Worm (Caenorhabditis elegans) whole organism, dauer: ENCODE data around the gene srbc-61.

Source experiments
- unc-62 ChIP-seq: sonication (generic microtip); optimal IDR thresholded peaks from 2 replicates; lab custom pipeline; 2017; ENCODE audit warnings: missing biosample characterization, missing genetic modification reagents, missing genetic modification characterization

Gene srbc-61

DNA sequence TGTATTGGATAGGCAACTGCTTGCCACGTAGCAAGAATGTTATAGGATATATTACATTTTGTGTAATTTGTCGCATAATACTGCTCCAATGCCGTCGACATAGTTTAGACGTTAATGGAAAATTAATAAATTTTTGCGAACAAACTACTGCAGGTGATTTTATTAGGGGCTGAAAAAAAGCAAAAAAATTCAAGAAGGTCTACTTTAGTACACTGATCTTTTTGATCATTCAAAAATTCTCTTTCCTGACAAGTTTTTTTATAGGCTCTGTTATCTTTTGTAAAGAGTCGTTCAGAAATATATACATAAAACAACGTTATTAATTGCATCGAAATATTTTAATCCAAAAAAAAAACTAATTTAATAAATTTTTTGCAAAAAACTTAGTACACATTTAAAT, 8.5 kb downstream of the srbc-61 start, which contains the start of gene srh-111:
Gene srh-111, minus strand, starts transcription at position 101 of the 400 bp plus-strand sequence.
- TF ChIP-seq unc-62 (GFP tag; lab: Kevin White, UChicago): no peak

DNA sequence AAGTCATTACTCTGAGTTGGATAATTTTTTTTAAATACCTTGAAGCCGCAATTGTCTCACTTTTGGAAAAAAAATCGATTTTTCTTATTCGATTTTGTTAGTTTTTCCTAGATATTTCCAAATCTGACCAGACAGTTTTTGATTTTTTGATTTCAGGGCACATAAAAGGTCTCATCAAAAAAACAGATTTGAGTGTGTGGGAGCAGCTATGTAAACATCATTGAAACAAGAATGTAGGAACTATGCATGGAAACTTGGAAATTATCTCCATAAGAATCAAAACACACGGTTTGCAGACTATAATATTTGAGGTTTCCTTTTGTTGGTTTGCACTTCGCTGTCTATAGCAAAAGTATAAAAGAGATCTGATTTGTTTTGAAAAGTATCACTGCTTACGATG, 9.4 kb downstream of the srbc-61 start, which contains the start of gene scl-24:
Gene scl-24, plus strand, starts transcription at position 301 of the 400 bp plus-strand sequence.
- no peak for TF ChIP-seq unc-62 (GFP tag; lab: Kevin White, UChicago)

DNA sequence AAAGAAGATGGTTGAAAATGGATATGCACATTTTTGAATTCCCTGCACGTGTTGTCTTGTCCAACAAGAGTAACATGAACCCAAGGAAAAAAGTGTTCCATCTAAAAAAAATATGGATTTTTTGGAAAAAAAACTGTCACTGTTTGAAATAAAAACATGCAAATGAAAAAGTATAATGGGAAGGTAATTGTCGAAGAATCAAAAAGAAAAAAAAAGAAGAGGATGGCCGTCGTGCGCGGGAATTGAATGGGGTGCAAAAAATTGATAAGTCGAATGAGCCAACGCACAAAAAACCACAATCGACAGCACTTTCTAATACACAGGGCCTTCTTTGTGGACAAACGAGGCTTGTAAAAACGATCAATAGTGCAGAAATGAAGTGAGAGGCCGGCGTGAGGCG, 17.1 kb downstream of the srbc-61 start, which contains the start of gene fbxa-102:
Gene fbxa-102, minus strand, starts transcription at position 101 of the 400 bp plus-strand sequence.
- no peak for TF ChIP-seq unc-62 (GFP tag; lab: Kevin White, UChicago)

DNA sequence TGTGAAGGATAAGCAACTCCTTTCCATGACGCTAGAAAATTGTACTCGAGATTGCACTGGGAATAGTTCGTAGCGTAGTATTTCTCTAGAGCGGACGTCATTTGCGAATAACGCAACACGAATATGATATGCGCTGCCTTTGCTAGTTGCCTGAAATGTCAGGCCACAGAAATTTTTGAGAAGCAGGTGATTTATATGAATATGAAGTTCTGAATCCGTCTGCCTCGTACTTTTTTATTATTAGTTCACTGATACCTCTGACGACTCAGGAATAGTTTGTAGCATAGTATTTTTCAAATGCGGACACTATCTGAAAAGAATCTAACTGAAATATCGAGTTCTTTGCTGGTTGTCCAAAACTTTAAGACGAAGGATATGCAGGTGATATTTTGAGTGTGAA, 19.5 kb downstream of the srbc-61 start, which contains the start of gene srh-118:
Gene srh-118, minus strand, starts transcription at position 101 of the 400 bp plus-strand sequence.
- no peak for TF ChIP-seq unc-62 (GFP tag; lab: Kevin White, UChicago)

- no peak for TF ChIP-seq unc-62 (GFP tag; lab: Kevin White, UChicago)
Observed at ce11 chrV:17500055-17500454, 23.5 kb downstream of the srbc-61 start.

DNA sequence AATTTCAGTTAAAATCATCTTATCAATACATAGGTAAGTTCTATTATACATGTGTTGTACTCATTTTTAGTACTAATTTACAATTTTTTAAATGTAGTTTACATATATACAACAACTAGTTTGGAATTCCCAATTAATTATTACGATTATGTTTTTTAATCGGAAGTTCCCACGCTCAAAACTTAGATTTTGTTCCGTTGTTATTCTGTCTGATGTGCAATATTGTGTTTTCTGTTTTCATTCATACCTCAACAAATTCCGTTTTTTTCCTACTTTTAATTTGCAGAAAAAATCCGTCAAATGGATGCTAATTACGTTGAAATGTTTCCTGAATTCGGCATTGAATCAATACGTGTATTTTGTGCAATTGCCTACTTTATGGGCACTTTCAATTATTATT, 29.7 kb downstream of the srbc-61 start, which contains the start of gene srw-31:
Gene srw-31, plus strand, starts transcription at position 301 of the 400 bp plus-strand sequence.
- TF ChIP-seq unc-62 (GFP tag; lab: Kevin White, UChicago): no peak

DNA sequence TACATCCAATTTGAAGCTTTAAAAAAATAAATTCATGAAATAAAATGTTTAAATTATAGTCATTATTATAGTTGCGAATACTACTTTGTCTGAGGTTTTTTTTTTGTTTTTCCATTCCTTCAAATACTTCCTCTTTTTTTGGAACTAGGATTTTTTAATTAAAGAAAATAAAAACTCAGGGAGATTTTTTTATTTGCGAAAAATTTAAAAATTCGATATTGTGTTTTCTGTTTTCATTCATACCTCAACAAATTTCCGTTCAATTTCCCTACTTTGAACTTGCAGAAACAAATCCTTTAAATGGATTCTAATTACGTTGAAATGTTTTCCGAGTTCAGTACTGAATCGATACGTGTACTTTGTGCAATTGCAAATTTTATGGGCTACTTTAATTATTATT, 31.9 kb downstream of the srbc-61 start, which contains the start of gene srw-32:
Gene srw-32, plus strand, starts transcription at position 301 of the 400 bp plus-strand sequence.
- no peak for TF ChIP-seq unc-62 (GFP tag; lab: Kevin White, UChicago)

DNA sequence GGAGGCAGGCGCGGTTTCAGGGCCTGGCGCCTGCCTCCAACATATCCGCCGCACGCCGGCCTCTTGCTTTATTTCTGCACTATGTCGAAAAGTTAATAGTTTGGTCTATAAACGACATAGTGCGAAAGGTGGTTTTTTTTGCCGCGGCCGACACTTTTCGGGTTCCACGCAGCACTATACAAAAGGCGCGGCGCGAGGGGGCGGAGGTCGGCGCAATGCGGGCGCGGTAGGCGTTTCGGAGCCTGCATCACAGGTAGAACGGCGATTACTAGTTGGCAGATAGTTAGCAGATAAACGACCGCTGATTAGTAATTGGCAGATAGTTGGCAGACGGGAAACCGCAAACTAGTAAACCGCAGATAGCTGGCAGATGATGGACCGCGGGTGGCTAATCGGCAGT, 36.2 kb downstream of the srbc-61 start:
- TF ChIP-seq unc-62 (GFP tag; lab: Kevin White, UChicago): no peak

DNA sequence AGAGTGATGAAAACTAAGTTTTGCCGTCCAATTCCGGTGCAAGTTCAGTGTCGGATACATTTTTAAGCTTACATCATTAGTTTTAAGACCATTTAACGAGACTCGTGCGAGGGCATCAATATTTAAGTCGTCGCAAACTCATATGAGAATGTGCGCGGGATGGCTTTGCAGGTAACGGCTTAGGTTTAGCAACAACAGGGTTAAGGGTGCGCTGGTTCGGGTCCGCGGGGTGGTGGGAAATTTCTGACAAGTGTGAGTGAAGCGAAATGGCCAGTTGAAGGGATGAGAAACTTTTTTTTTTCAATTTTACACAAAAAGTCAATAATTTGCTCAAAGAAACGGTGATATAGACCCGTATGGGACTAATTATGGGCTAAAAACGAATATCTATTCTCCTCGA, 37.2 kb downstream of the srbc-61 start:
- TF ChIP-seq unc-62 (GFP tag; lab: Kevin White, UChicago): no peak

ce11 chrV:17520735-17521134, 44.1 kb downstream of the srbc-61 start, which contains the start of gene fbxa-136:
Gene fbxa-136, plus strand, starts transcription at chrV:17521035.
- no peak for TF ChIP-seq unc-62 (GFP tag; lab: Kevin White, UChicago)
